Worm (Caenorhabditis elegans): Measurements from ENCODE around the gene F58F12.3.

The F58F12.3 gene

DNA sequence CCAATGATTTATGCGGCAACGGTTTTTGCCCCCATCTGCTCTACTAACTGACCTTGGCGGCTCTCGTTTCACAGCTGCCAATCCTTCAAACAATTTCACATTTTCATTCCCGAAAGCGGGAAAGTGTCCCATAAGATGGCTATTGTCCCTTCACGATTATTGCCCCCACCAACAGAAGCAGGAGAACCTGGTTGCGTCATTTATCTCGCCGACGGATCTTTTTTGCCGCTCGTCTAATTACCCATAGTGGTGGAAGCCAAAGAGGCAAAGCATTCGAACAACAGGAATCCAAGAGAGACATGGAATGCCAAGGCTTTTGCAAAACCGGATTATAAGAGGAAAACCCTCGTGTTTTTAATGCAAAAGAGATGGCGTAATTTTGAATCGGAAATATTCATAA lies 18.0 kb upstream of the F58F12.3 start:
- TF ChIP-seq tbx-9 (tag; optimal IDR thresholded peaks at IDR 0.05; ENCODE audit: borderline replicate concordance) = no peak
- no peak for TF ChIP-seq rpc-1 (optimal IDR thresholded peaks at IDR 0.05)
- TF ChIP-seq rpc-1 (tag; optimal IDR thresholded peaks at IDR 0.05) = no peak
- TF ChIP-seq ceh-79 (tag; optimal IDR thresholded peaks at IDR 0.05) = no peak
- no peak for TF ChIP-seq cebp-2 (GFP tag; IDR thresholded peaks at IDR 0.05)
- no peak for TF ChIP-seq Y79H2A.3 (GFP tag; conservative IDR thresholded peaks at IDR 0.05)
- TF ChIP-seq ccch-3 (GFP tag; optimal IDR thresholded peaks at IDR 0.05) = no peak
- no peak for TF ChIP-seq sdz-38 (tag; optimal IDR thresholded peaks at IDR 0.05)
- TF ChIP-seq unc-130 (GFP tag; optimal IDR thresholded peaks at IDR 0.05) = no peak
- no peak for TF ChIP-seq xnd-1 (tag; optimal IDR thresholded peaks at IDR 0.05)
- no peak for TF ChIP-seq atf-7 (tag; optimal IDR thresholded peaks at IDR 0.05)
- TF ChIP-seq nfya-1 (tag; optimal IDR thresholded peaks at IDR 0.05; ENCODE audit: borderline replicate concordance, insufficient read depth) = no peak
- TF ChIP-seq aptf-2 (GFP tag; conservative IDR thresholded peaks at IDR 0.05) = no peak
- TF ChIP-seq egl-44 (GFP tag; IDR thresholded peaks at IDR 0.05) = no peak

DNA sequence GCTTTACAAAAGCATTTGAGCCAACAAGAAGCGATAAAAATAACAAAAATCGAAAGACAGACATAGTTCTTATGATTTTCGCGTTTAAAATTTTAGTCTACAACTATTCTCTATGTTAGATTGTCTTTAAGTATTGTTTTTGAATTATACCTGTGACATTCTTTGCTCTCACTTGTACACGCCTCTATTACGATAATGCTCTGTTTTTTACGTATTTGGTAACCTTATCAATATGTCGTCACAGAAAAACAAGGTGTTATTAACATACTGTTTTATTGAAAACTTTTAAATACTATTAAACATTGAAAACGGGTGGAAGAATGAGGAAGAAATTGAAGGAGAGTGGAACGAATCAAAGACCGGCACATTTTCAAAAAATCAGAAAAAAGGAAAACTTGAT lies 16.2 kb upstream of the F58F12.3 start, which contains the start of gene spp-11:
Gene spp-11, minus strand, starts transcription at position 101 of the 400 bp plus-strand sequence.
- TF ChIP-seq zim-3 (tag; optimal IDR thresholded peaks at IDR 0.05) = no peak
- TF ChIP-seq ccch-3 (GFP tag; optimal IDR thresholded peaks at IDR 0.05) = no peak
- no peak for TF ChIP-seq B0261.1 (tag; optimal IDR thresholded peaks at IDR 0.05)
- no peak for TF ChIP-seq B0336.3 (GFP tag; IDR thresholded peaks at IDR 0.05)
- TF ChIP-seq gei-17 (GFP tag; optimal IDR thresholded peaks at IDR 0.05) = no peak
- no peak for TF ChIP-seq dpl-1 (GFP tag; optimal IDR thresholded peaks at IDR 0.05)
- no peak for TF ChIP-seq F57C9.4 (tag; optimal IDR thresholded peaks at IDR 0.05)
- no peak for TF ChIP-seq lin-54 (GFP tag; optimal IDR thresholded peaks at IDR 0.05)
- no peak for TF ChIP-seq K11D2.4 (GFP tag; IDR thresholded peaks at IDR 0.05)
- no peak for TF ChIP-seq C17E4.6 (GFP tag; IDR thresholded peaks at IDR 0.05)
- no peak for TF ChIP-seq sptf-2 (GFP tag; optimal IDR thresholded peaks at IDR 0.05)
- no peak for TF ChIP-seq fkh-3 (tag; optimal IDR thresholded peaks at IDR 0.05)
- no peak for TF ChIP-seq hlh-26 (GFP tag; conservative IDR thresholded peaks at IDR 0.05)

ce11 chrII:6403233-6403632 lies 12.1 kb upstream of the F58F12.3 start, which contains the start of gene T25D10.1:
Gene T25D10.1, plus strand, starts transcription at chrII:6403401.
- TF ChIP-seq let-607 (tag; optimal IDR thresholded peaks at IDR 0.05) (no peak), F39B2.1 (GFP tag; IDR thresholded peaks at IDR 0.05) (no peak), dox-1 (GFP tag; IDR thresholded peaks at IDR 0.05) (no peak), lag-1 (GFP tag; IDR thresholded peaks at IDR 0.05) (no peak), hrde-1 (tag; optimal IDR thresholded peaks at IDR 0.05; ENCODE audit: borderline replicate concordance) (no peak), snpc-1.1 (tag; optimal IDR thresholded peaks at IDR 0.05; ENCODE audit: insufficient read depth) (no peak), T07F8.4 (tag; optimal IDR thresholded peaks at IDR 0.05) (no peak), tbp1 (GFP tag; optimal IDR thresholded peaks at IDR 0.05) (no peak), C06A6.2 (GFP tag; conservative IDR thresholded peaks at IDR 0.05) (no peak), bed-2 (GFP tag; IDR thresholded peaks at IDR 0.05) (no peak), hlh-26 (GFP tag; conservative IDR thresholded peaks at IDR 0.05) (no peak), nhr-120 (GFP tag; IDR thresholded peaks at IDR 0.05) (no peak), F52B5.7 (tag; optimal IDR thresholded peaks at IDR 0.05) (no peak), dpl-1 (GFP tag; optimal IDR thresholded peaks at IDR 0.05) (no peak), ama-1 (optimal IDR thresholded peaks at IDR 0.05) (no peak), ama-1 (GFP tag; optimal IDR thresholded peaks at IDR 0.05) (no peak), F23B12.7 (tag; optimal IDR thresholded peaks at IDR 0.05; ENCODE audit: insufficient read depth) (no peak), akir-1 (GFP tag; optimal IDR thresholded peaks at IDR 0.05) (no peak), Y53F4B.3 (GFP tag; IDR thresholded peaks at IDR 0.05) (no peak)
